Worm (Caenorhabditis elegans) whole organism, young adult: ENCODE data around the gene clec-252.

ENCODE experiments used
- B0019.2 ChIP-seq: fragments of 200-800 bp; sonication (Bioruptor generic); conservative IDR thresholded peaks from 2 replicates; pipeline ENCODE4 v1.3.6; 2022; ENCODE audit warnings: missing genetic modification reagents, missing genetic modification characterization, missing compliant biosample characterization
- F22D6.2 ChIP-seq: sonication (generic microtip); optimal IDR thresholded peaks from 2 replicates; lab custom pipeline; 2016; ENCODE audit warnings: mild to moderate bottlenecking, missing genetic modification characterization, missing compliant biosample characterization
- F37B4.10 ChIP-seq: fragments of 200-800 bp; sonication (Bioruptor generic); IDR thresholded peaks from 2 replicates; pipeline ENCODE4 v1.3.6; 2022; ENCODE audit warnings: missing genetic modification characterization, missing compliant biosample characterization
- F52B5.7 ChIP-seq: sonication (generic microtip); optimal IDR thresholded peaks from 2 replicates; lab custom pipeline; 2016; ENCODE audit warnings: mild to moderate bottlenecking, missing genetic modification characterization, missing compliant biosample characterization
- F55B11.4 ChIP-seq: sonication (generic microtip); optimal IDR thresholded peaks from 2 replicates; lab custom pipeline; 2016; ENCODE audit warnings: missing compliant biosample characterization, missing genetic modification characterization, borderline replicate concordance; ENCODE audit not compliant: insufficient read depth
- Y56A3A.18 ChIP-seq: fragments of 200-800 bp; sonication (Bioruptor generic); IDR thresholded peaks from 2 replicates; pipeline ENCODE4 v1.3.6; 2022; ENCODE audit warnings: missing genetic modification reagents, missing genetic modification characterization, missing compliant biosample characterization
- Y67H2A.10 ChIP-seq: fragments of 200-800 bp; sonication (Bioruptor generic); conservative IDR thresholded peaks from 2 replicates; pipeline ENCODE4 v1.3.6; 2022; ENCODE audit warnings: missing genetic modification reagents, missing genetic modification characterization, missing compliant biosample characterization
- athp-1 ChIP-seq: sonication (generic microtip); optimal IDR thresholded peaks from 2 replicates; lab custom pipeline; 2017; ENCODE audit warnings: mild to moderate bottlenecking, missing genetic modification characterization, missing compliant biosample characterization
- attf-6 ChIP-seq: fragments of 200-800 bp; sonication (Bioruptor generic); IDR thresholded peaks from 2 replicates; pipeline ENCODE4 v1.3.6; 2022; ENCODE audit warnings: missing genetic modification reagents, missing genetic modification characterization, missing compliant biosample characterization
- ccch-3 ChIP-seq: fragments of 200-800 bp; sonication (Bioruptor generic); optimal IDR thresholded peaks from 2 replicates; lab custom pipeline; 2018; ENCODE audit warnings: mild to moderate bottlenecking, missing genetic modification characterization, missing compliant biosample characterization
- cebp-1 ChIP-seq, 2 experiments: fragments of 200-800 bp in 1 of 2; sonication (Bioruptor generic) in 1 of 2; sonication (generic microtip) in 1 of 2; IDR thresholded peaks in 1 of 2; optimal IDR thresholded peaks in 1 of 2; 2 replicates each; pipeline versions ENCODE4 v1.3.6 to Lab custom; 2017 to 2022; ENCODE audit warnings: missing compliant biosample characterization in 2 of 2, missing genetic modification characterization in 2 of 2, mild to moderate bottlenecking in 1 of 2, missing genetic modification reagents in 1 of 2, moderate library complexity in 1 of 2
- ceh-40 ChIP-seq: fragments of 200-800 bp; sonication (Bioruptor generic); IDR thresholded peaks from 2 replicates; pipeline ENCODE4 v1.3.6; 2022; ENCODE audit warnings: missing genetic modification characterization, missing compliant biosample characterization
- ceh-91 ChIP-seq: fragments of 200-800 bp; sonication (Bioruptor generic); IDR thresholded peaks from 2 replicates; pipeline ENCODE4 v1.3.6; 2022; ENCODE audit warnings: missing genetic modification reagents, missing genetic modification characterization, missing compliant biosample characterization
- dox-1 ChIP-seq: fragments of 200-800 bp; sonication (Bioruptor generic); IDR thresholded peaks from 2 replicates; pipeline ENCODE4 v1.3.6; 2022; ENCODE audit warnings: missing genetic modification reagents, missing genetic modification characterization, missing compliant biosample characterization
- efl-1 ChIP-seq: fragments of 150-350 bp; optimal IDR thresholded peaks from 2 replicates; lab custom pipeline; 2014; ENCODE audit warnings: missing biosample characterization, missing genetic modification reagents, missing genetic modification characterization
- egl-18 ChIP-seq: fragments of 200-800 bp; sonication (Bioruptor generic); IDR thresholded peaks from 2 replicates; pipeline ENCODE4 v1.3.6; 2022; ENCODE audit warnings: missing genetic modification reagents, missing genetic modification characterization, missing compliant biosample characterization
- fkh-3 ChIP-seq: sonication (generic microtip); optimal IDR thresholded peaks from 2 replicates; lab custom pipeline; 2016; ENCODE audit warnings: mild to moderate bottlenecking, missing genetic modification characterization, missing compliant biosample characterization
- hlh-26 ChIP-seq: fragments of 200-800 bp; sonication (Bioruptor generic); conservative IDR thresholded peaks from 2 replicates; pipeline ENCODE4 v1.3.6; 2022; ENCODE audit warnings: missing genetic modification reagents, missing genetic modification characterization, missing compliant biosample characterization
- hmg-1.2 ChIP-seq: fragments of 200-800 bp; sonication (Bioruptor generic); IDR thresholded peaks from 2 replicates; pipeline ENCODE4 v1.3.6; 2022; ENCODE audit warnings: missing genetic modification reagents, missing genetic modification characterization, missing compliant biosample characterization
- lag-1 ChIP-seq: fragments of 200-800 bp; sonication (Bioruptor generic); IDR thresholded peaks from 2 replicates; pipeline ENCODE4 v1.3.6; 2022; ENCODE audit warnings: missing genetic modification reagents, missing genetic modification characterization, missing compliant biosample characterization
- let-607 ChIP-seq, 2 experiments: fragments of 200-800 bp in 1 of 2; sonication (Bioruptor generic) in 1 of 2; sonication (generic microtip) in 1 of 2; optimal IDR thresholded peaks; 2 replicates each; lab custom pipeline; 2016 to 2018; ENCODE audit warnings: mild to moderate bottlenecking in 2 of 2, missing compliant biosample characterization in 2 of 2, missing genetic modification characterization in 2 of 2, moderate library complexity in 2 of 2, missing genotype in 1 of 2
- lin-35 ChIP-seq, 3 experiments: fragments of 150-350 bp in 2 of 3; sonication (generic microtip) in 1 of 3; optimal IDR thresholded peaks; 2 replicates each; lab custom pipeline; 2014 to 2018; ENCODE audit warnings: missing biosample characterization in 3 of 3, missing genetic modification characterization in 3 of 3, missing genetic modification reagents in 3 of 3
- lin-54 ChIP-seq: fragments of 200-800 bp; sonication (Bioruptor generic); optimal IDR thresholded peaks from 2 replicates; lab custom pipeline; 2018; ENCODE audit warnings: mild to moderate bottlenecking, missing genetic modification characterization, missing compliant biosample characterization
- lsy-27 ChIP-seq: sonication (generic microtip); optimal IDR thresholded peaks from 2 replicates; lab custom pipeline; 2017; ENCODE audit warnings: missing genetic modification characterization, mild to moderate bottlenecking, missing compliant biosample characterization, antibody characterized with exemption, missing genotype, borderline replicate concordance; ENCODE audit not compliant: insufficient read depth
- nfyb-1 ChIP-seq: fragments of 200-800 bp; sonication (Bioruptor generic); IDR thresholded peaks from 2 replicates; pipeline ENCODE4 v1.3.6; 2022; ENCODE audit warnings: missing genetic modification reagents, missing genetic modification characterization, missing compliant biosample characterization
- nhr-120 ChIP-seq: fragments of 200-800 bp; sonication (Bioruptor generic); IDR thresholded peaks from 2 replicates; pipeline ENCODE4 v1.3.6; 2022; ENCODE audit warnings: missing genetic modification characterization, missing compliant biosample characterization
- nhr-179 ChIP-seq: sonication (generic microtip); optimal IDR thresholded peaks from 2 replicates; lab custom pipeline; 2016; ENCODE audit warnings: mild to moderate bottlenecking, missing genetic modification characterization, missing compliant biosample characterization
- nhr-80 ChIP-seq: sonication (generic microtip); optimal IDR thresholded peaks from 2 replicates; lab custom pipeline; 2016; ENCODE audit warnings: missing genetic modification characterization, missing compliant biosample characterization
- pbrm-1 ChIP-seq: fragments of 200-800 bp; sonication (Bioruptor generic); IDR thresholded peaks from 2 replicates; pipeline ENCODE4 v1.3.6; 2022; ENCODE audit warnings: missing genetic modification reagents, missing genetic modification characterization, missing compliant biosample characterization
- sea-2 ChIP-seq: fragments of 200-800 bp; sonication (Bioruptor generic); IDR thresholded peaks from 2 replicates; pipeline ENCODE4 v1.3.6; 2022; ENCODE audit warnings: missing genetic modification characterization, missing compliant biosample characterization
- snpc-3.4 ChIP-seq: sonication (generic microtip); optimal IDR thresholded peaks from 2 replicates; lab custom pipeline; 2017; ENCODE audit warnings: missing genetic modification characterization, mild to moderate bottlenecking, missing compliant biosample characterization, antibody characterized with exemption, moderate library complexity, missing genotype, missing genetic modification reagents
- snpc-4 ChIP-seq, 5 experiments: fragments of 150-350 bp in 1 of 5; sonication (generic microtip) in 4 of 5; optimal IDR thresholded peaks; 2 replicates each; lab custom pipeline; 2014 to 2018; ENCODE audit warnings: missing genetic modification characterization in 5 of 5, missing biosample characterization in 3 of 5, antibody characterized with exemption in 2 of 5, mild to moderate bottlenecking in 2 of 5, missing compliant biosample characterization in 2 of 5, missing genotype in 2 of 5, moderate library complexity in 2 of 5, missing genetic modification reagents in 1 of 5
- sptf-2 ChIP-seq: fragments of 200-800 bp; sonication (Bioruptor generic); optimal IDR thresholded peaks from 2 replicates; lab custom pipeline; 2018; ENCODE audit warnings: mild to moderate bottlenecking, missing genetic modification characterization, missing compliant biosample characterization
- tbp1 ChIP-seq: fragments of 200-800 bp; sonication (Bioruptor generic); optimal IDR thresholded peaks from 2 replicates; lab custom pipeline; 2018; ENCODE audit warnings: mild to moderate bottlenecking, missing genetic modification characterization, missing compliant biosample characterization
- zfh-2 ChIP-seq: fragments of 200-800 bp; sonication (Bioruptor generic); conservative IDR thresholded peaks from 2 replicates; pipeline ENCODE4 v1.3.6; 2022; ENCODE audit warnings: missing genetic modification reagents, missing genetic modification characterization, missing compliant biosample characterization
- ztf-22 ChIP-seq: fragments of 200-800 bp; sonication (Bioruptor generic); optimal IDR thresholded peaks from 2 replicates; lab custom pipeline; 2018; ENCODE audit warnings: mild to moderate bottlenecking, missing genetic modification characterization, moderate library complexity, missing compliant biosample characterization

clec-252 gene

DNA sequence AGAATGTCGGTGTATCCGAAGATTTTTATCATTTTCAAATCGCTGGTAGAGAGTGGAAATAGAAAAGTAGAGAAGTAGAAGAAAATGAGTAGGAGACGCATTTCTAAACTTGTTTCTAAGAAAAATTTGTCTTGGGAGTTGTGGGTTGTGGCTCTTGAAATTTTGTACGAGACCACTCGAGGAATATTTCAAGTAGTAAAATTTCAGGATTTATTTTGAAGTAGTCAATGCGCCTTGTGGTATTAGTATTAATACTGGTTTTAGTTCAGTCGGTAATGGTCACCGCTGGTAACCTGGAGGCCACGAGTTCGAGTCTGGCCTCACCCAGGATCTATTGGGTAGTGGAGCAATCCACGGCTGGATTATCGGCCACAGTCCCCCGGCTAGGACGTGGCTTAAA is at the start of gene clec-252:
Gene clec-252 (minus strand): TSS at position 101 of the 400 bp plus-strand sequence.
- TF ChIP-seq pbrm-1 (GFP tag; lab: Robert Waterston, UW) (no peak), attf-6 (no peak), Y56A3A.18 (no peak)

DNA sequence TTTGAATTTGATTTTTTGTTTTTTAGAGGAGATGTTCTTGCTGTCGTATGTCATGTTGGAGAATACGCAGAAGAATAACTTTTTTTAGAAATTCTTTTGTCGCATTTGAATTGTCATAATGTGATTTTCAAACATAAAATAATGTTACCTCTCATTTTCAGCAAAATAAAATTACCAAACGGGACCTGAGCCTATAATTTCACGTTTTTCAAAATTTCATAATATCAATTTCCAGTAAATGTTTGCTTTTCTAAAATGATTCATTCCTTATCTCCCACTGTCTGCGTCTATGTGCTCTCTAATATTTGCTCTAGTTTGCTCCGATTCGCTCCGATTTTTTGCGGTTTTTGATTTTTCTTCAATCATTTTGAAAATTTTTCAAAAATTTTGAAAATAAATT is 42.0 kb upstream of the clec-252 start, which contains the start of gene nhr-231:
Gene nhr-231 (plus strand): TSS at position 301 of the 400 bp plus-strand sequence.
- TF ChIP-seq let-607 (tag; optimal IDR thresholded peaks at IDR 0.05; lab: Kevin White, UChicago) (no peak), cebp-1 (GFP tag; IDR thresholded peaks at IDR 0.05; lab: Robert Waterston, UW) (no peak), cebp-1 (tag; optimal IDR thresholded peaks at IDR 0.05; lab: Kevin White, UChicago) (peak; percentile 14)
- TF ChIP-seq, all 124 proteins: peak for 1

DNA sequence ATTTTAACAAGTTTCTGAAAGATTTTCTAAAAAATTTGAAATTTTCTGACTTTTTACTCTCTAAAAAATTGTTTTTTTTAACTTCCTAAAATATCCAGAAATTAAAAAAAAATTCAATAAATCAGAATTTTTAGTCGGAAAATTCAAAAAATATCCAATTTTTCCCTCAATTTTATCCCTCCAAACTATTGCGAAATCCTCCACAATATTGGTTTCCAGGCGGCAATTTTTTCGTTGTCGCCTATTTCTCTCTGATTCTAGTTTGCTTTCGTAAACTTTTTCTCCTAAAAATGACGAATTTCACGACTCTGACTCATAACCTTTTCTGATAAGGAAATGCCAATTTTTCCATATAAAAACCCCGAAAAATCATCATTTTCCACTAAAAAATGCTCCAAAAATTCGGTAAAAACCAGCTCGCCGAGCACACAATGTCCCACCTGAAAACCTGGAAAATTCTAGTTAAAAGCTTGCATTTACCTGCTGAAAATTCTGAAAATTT is 38.8 kb upstream of the clec-252 start, which contains the start of gene Y17D7B.2:
Gene Y17D7B.2 (plus strand): TSS at position 323 of the 502 bp plus-strand sequence.
- no peak for TF ChIP-seq ceh-91
- TF ChIP-seq hlh-26 = no peak
- no peak for TF ChIP-seq ccch-3 (GFP tag; lab: Kevin White, UChicago)
- no peak for TF ChIP-seq B0019.2 (GFP tag; lab: Robert Waterston, UW)
- TF ChIP-seq cebp-1 (GFP tag; IDR thresholded peaks at IDR 0.05; lab: Robert Waterston, UW) = peak; percentile 64; the same call in 1 of the 2 replicates
- TF ChIP-seq cebp-1 (tag; optimal IDR thresholded peaks at IDR 0.05; lab: Kevin White, UChicago) = peak; percentile 96

DNA sequence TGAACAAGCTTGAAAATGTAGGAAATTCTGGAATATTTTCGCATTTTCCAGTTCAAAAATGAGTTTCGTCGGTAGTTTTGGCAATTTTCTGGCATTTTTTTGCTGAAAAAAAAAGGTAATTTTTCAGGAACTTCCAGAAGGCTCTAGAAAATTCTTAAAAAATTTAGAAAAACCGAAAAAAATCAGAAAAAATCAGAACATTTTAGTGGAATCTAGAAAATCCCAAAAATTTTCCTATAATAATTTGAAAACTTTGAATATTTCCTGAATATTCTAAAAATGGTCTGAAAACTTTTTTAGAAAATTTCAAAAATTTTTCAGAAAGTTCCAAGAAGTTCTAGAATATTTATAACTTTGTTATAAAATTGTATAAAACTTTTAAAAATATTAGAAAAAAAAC is 38.1 kb upstream of the clec-252 start, which contains the start of gene Y17D7B.3:
Gene Y17D7B.3 (minus strand): TSS at position 101 of the 400 bp plus-strand sequence.
- no peak for TF ChIP-seq zfh-2
- no peak for TF ChIP-seq Y67H2A.10 (GFP tag; lab: Robert Waterston, UW)
- TF ChIP-seq egl-18 = no peak
- no peak for TF ChIP-seq nhr-120 (GFP tag; lab: Robert Waterston, UW)
- no peak for TF ChIP-seq lin-54 (GFP tag; lab: Kevin White, UChicago)
- no peak for TF ChIP-seq F37B4.10 (GFP tag; lab: Robert Waterston, UW)
- no peak for TF ChIP-seq athp-1 (tag; lab: Kevin White, UChicago)
- no peak for TF ChIP-seq nhr-80 (tag; lab: Kevin White, UChicago)

DNA sequence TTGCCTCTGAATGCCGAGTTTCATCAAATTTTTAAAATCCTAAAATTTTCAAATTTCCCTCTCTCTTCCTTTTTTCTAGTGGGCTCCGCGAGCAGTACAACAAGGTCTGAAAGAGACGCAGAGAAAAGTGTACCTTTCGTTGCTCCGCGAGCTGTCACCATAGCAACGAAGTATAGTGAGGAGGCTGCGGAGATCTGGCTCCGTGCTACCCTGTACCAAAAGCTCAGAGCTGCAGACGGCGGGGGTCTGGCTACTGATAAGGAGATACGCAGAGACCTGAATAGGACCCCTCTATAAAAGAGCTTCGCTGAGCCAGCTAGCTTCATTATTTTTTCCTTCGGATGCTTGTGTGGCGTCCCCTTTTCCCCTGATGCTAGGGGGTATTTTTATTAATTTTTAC is 34.8 kb upstream of the clec-252 start, which contains the start of gene Y17D7B.10:
Gene Y17D7B.10 (plus strand): TSS at position 243 of the 400 bp plus-strand sequence.
- TF ChIP-seq fkh-3 (tag; lab: Kevin White, UChicago) (no peak), F55B11.4 (tag; lab: Kevin White, UChicago) (no peak), nfyb-1 (GFP tag; lab: Robert Waterston, UW) (no peak), ztf-22 (GFP tag; lab: Kevin White, UChicago) (no peak), sea-2 (GFP tag; lab: Robert Waterston, UW) (no peak), Y67H2A.10 (GFP tag; lab: Robert Waterston, UW) (no peak), zfh-2 (no peak), F22D6.2 (tag; lab: Kevin White, UChicago) (no peak), F52B5.7 (tag; lab: Kevin White, UChicago) (no peak)

DNA sequence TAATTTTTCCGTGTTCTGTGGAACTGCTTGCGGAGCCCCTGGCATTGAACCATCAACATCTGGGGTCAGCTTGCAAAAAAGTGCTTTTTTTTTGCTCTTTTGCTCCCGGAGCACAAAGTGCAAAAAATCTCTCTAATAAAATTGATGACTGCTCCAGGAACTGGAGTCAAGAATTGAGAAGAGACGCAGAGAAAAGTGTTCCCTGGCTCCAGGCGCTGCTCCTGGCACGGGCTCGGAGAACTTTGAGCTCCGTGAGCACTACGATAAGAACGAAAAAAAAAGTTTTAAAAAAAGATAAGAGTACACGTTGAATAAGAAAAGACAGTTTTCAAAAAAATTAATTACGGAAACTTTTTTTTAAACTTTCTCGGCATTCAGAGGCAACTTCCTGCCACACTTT is 34.1 kb upstream of the clec-252 start:
- TF ChIP-seq Y67H2A.10 (GFP tag; lab: Robert Waterston, UW) (no peak), tbp1 (GFP tag; lab: Kevin White, UChicago) (no peak), hmg-1.2 (GFP tag; lab: Robert Waterston, UW) (peak; percentile 27; the same call in 1 of the 2 replicates), snpc-4 (GFP tag; optimal IDR thresholded peaks at IDR 0.05; lab: Kevin White, UChicago) (no peak), snpc-4 (tag; optimal IDR thresholded peaks at IDR 0.05; lab: Kevin White, UChicago) (peak in 1 of 4 experiments; percentile 15), cebp-1 (GFP tag; IDR thresholded peaks at IDR 0.05; lab: Robert Waterston, UW) (no peak), cebp-1 (tag; optimal IDR thresholded peaks at IDR 0.05; lab: Kevin White, UChicago) (peak; percentile 32), zfh-2 (peak; percentile 48), ceh-40 (GFP tag; lab: Robert Waterston, UW) (no peak), snpc-3.4 (tag; lab: Kevin White, UChicago) (no peak), lag-1 (GFP tag; lab: Robert Waterston, UW) (no peak), efl-1 (GFP tag; lab: Kevin White, UChicago) (no peak), nhr-80 (tag; lab: Kevin White, UChicago) (peak; percentile 76), dox-1 (GFP tag; lab: Robert Waterston, UW) (peak; percentile 61), hlh-26 (no peak), sptf-2 (no peak), lin-35 (GFP tag; optimal IDR thresholded peaks at IDR 0.05; lab: Kevin White, UChicago) (peak in 1 of 3 experiments; percentile 15), nhr-179 (tag; lab: Kevin White, UChicago) (no peak), lsy-27 (tag; lab: Kevin White, UChicago) (no peak)
